Fruit fly (Drosophila melanogaster) whole organism: ENCODE results near the gene CG31676.

ENCODE experiments used
- CG8478 ChIP-seq: fragments of >200 bp; optimal IDR thresholded peaks from 2 replicates; lab custom pipeline; 2018; ENCODE audit warnings: inconsistent platforms
- EcR ChIP-seq, 2 experiments: fragments of >200 bp; optimal IDR thresholded peaks; 2 replicates each; lab custom pipeline; 2017; ENCODE audit warnings: missing biosample characterization in 2 of 2, missing genetic modification characterization in 2 of 2, missing genetic modification reagents in 2 of 2
- pan ChIP-seq: fragments of >200 bp; optimal IDR thresholded peaks from 2 replicates; lab custom pipeline; 2017
- psq ChIP-seq: fragments of >200 bp; optimal IDR thresholded peaks from 2 replicates; lab custom pipeline; 2017

DNA sequence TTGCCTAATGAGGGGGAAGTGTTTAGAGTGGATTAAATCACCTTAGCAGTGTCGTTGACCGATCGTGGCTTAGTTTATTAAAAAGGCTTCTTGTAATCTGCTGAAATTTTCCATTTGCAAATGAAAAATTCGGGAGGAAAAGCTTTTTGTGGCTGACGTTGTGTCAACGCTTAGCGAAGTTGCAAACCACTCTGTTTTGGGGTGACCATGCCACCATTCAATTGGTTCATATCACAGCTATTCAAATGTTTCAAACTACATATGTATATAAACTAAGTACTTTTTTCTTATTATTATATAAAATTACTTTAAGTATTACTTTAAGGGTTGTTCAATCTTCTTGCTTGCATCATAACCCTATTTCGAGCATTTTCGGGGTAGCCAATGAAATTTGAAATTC lies 11.0 kb downstream of the CG31676 start:
- TF ChIP-seq psq (lab: Kevin White, UChicago) (no peak), EcR (GFP tag; optimal IDR thresholded peaks at IDR 0.05; lab: Kevin White, UChicago) (no peak), CG8478 (lab: Kevin White, UChicago) (no peak), pan (lab: Kevin White, UChicago) (no peak)
